Fruit fly (Drosophila melanogaster): ENCODE data around the gene CG18223.

CG18223 gene

dm6 chr3L:18946956-18947355 is 26.8 kb upstream of the CG18223 start (continued):
- TF ChIP-seq CG11456 (GFP tag; IDR thresholded peaks at IDR 0.05) (0 out of 3 replicates have a peak, but pooled peaks have one; percentile 41), CG31224 (GFP tag; IDR thresholded peaks at IDR 0.05) (no peak), ttk (GFP tag; IDR thresholded peaks at IDR 0.05) (0 out of 2 replicates have a peak, but pooled peaks have one; percentile 18), Opbp (GFP tag; IDR thresholded peaks at IDR 0.05; ENCODE audit: partially characterized antibody) (no peak), tgo (GFP tag; IDR thresholded peaks at IDR 0.05) (no peak), sens (GFP tag) (no peak), h (optimal IDR thresholded peaks at IDR 0.05) (no peak), Nf-YB (GFP tag; optimal IDR thresholded peaks at IDR 0.05) (no peak), disco-r (GFP tag; optimal IDR thresholded peaks at IDR 0.05) (no peak), sob (GFP tag; IDR thresholded peaks at IDR 0.05) (no peak), CG10979 (tag; optimal IDR thresholded peaks at IDR 0.05) (no peak), ken (GFP tag; IDR thresholded peaks at IDR 0.05) (0 out of 3 replicates have a peak, but pooled peaks have one; percentile 8), otp (GFP tag; IDR thresholded peaks at IDR 0.05) (0 out of 3 replicates have a peak, but pooled peaks have one; percentile 24), fu2 (GFP tag; optimal IDR thresholded peaks at IDR 0.05) (no peak), CG10366 (GFP tag; IDR thresholded peaks at IDR 0.05) (no peak), stwl (tag; optimal IDR thresholded peaks at IDR 0.05) (peak; percentile 32), prd (optimal IDR thresholded peaks at IDR 0.05) (no peak), prd (GFP tag; IDR thresholded peaks at IDR 0.05) (0 out of 3 replicates have a peak, but pooled peaks have one; percentile 26), da (GFP tag; optimal IDR thresholded peaks at IDR 0.05) (no peak), crc (GFP tag; optimal IDR thresholded peaks at IDR 0.05) (no peak), Hsf (GFP tag; optimal IDR thresholded peaks at IDR 0.05) (peak; percentile 0), Ets97D (GFP tag; optimal IDR thresholded peaks at IDR 0.05) (peak; percentile 81), vfl (GFP tag; optimal IDR thresholded peaks at IDR 0.05) (no peak), chif (GFP tag; optimal IDR thresholded peaks at IDR 0.05) (no peak), cg (GFP tag; optimal IDR thresholded peaks at IDR 0.05) (peak; percentile 18), CG14860 (GFP tag; IDR thresholded peaks at IDR 0.05; ENCODE audit: partially characterized antibody) (no peak), unc-4 (GFP tag; IDR thresholded peaks at IDR 0.05; ENCODE audit: partially characterized antibody) (no peak), CG7786 (GFP tag; optimal IDR thresholded peaks at IDR 0.05) (no peak), chinmo (GFP tag; IDR thresholded peaks at IDR 0.05; ENCODE audit: partially characterized antibody) (no peak), exex (tag; optimal IDR thresholded peaks at IDR 0.05) (no peak), Kr (GFP tag; optimal IDR thresholded peaks at IDR 0.05) (no peak), sc (optimal IDR thresholded peaks at IDR 0.05) (no peak), sc (GFP tag; optimal IDR thresholded peaks at IDR 0.05) (no peak), CG1792 (GFP tag; optimal IDR thresholded peaks at IDR 0.05) (no peak), CG2875 (GFP tag; optimal IDR thresholded peaks at IDR 0.05) (peak; percentile 19), Hr78 (GFP tag; optimal IDR thresholded peaks at IDR 0.05) (no peak), CG34376 (GFP tag; optimal IDR thresholded peaks at IDR 0.05) (no peak), kni (GFP tag; optimal IDR thresholded peaks at IDR 0.05) (no peak), Side (GFP tag; optimal IDR thresholded peaks at IDR 0.05) (no peak), ATbp (GFP tag; optimal IDR thresholded peaks at IDR 0.05) (no peak), ab (GFP tag; optimal IDR thresholded peaks at IDR 0.05) (no peak), CG12769 (tag; optimal IDR thresholded peaks at IDR 0.05) (no peak), CG10543 (GFP tag; optimal IDR thresholded peaks at IDR 0.05) (no peak), CG32772 (GFP tag; IDR thresholded peaks at IDR 0.05) (no peak), repo (GFP tag; optimal IDR thresholded peaks at IDR 0.05) (no peak), eve (GFP tag; optimal IDR thresholded peaks at IDR 0.05) (no peak), Jarid2 (GFP tag; optimal IDR thresholded peaks at IDR 0.05) (peak; percentile 2), CG34422 (GFP tag; IDR thresholded peaks at IDR 0.05) (no peak), cato (GFP tag; optimal IDR thresholded peaks at IDR 0.05; ENCODE audit: borderline replicate concordance) (no peak), PHDP (tag; optimal IDR thresholded peaks at IDR 0.05) (no peak), lov (optimal IDR thresholded peaks at IDR 0.05) (no peak), lov (GFP tag; IDR thresholded peaks at IDR 0.05) (no peak)
